Worm (Caenorhabditis elegans): Measurements from ENCODE around the gene mab-21.

ce11 chrIII:4643262-4643661, 42.7 kb downstream of the mab-21 start, which contains the start of gene pfas-1:
- TF ChIP-seq mdl-1 (tag; optimal IDR thresholded peaks at IDR 0.05) (no peak), Y116A8C.19 (tag; optimal IDR thresholded peaks at IDR 0.05; ENCODE audit: borderline replicate concordance) (no peak), lin-35 (GFP tag; optimal IDR thresholded peaks at IDR 0.05) (no peak), nhr-11 (tag; optimal IDR thresholded peaks at IDR 0.05) (no peak)
